Worm (Caenorhabditis elegans) whole organism, L1 larva: ENCODE data around the gene npr-7.

Experiments used
- C04F5.9 ChIP-seq: sonication (generic microtip); optimal IDR thresholded peaks from 2 replicates; lab custom pipeline; 2016; ENCODE audit warnings: missing genetic modification characterization, missing compliant biosample characterization
- F16B12.6 ChIP-seq: fragments of 150-350 bp; optimal IDR thresholded peaks from 2 replicates; lab custom pipeline; 2014; ENCODE audit warnings: missing biosample characterization, missing genetic modification characterization
- Y116A8C.19 ChIP-seq: sonication (generic microtip); optimal IDR thresholded peaks from 2 replicates; lab custom pipeline; 2016; ENCODE audit warnings: missing compliant biosample characterization, missing genetic modification characterization, borderline replicate concordance
- alr-1 ChIP-seq: fragments of 200-800 bp; sonication (Bioruptor generic); optimal IDR thresholded peaks from 2 replicates; lab custom pipeline; 2018; ENCODE audit warnings: borderline replicate concordance, mild to moderate bottlenecking, missing genetic modification characterization, missing compliant biosample characterization
- aly-2 ChIP-seq: fragments of 150-350 bp; optimal IDR thresholded peaks from 2 replicates; lab custom pipeline; 2014; ENCODE audit warnings: missing biosample characterization, missing genetic modification characterization
- blmp-1 ChIP-seq: fragments of 150-350 bp; optimal IDR thresholded peaks from 2 replicates; lab custom pipeline; 2014; ENCODE audit warnings: missing biosample characterization, missing genetic modification characterization
- ceh-90 ChIP-seq: sonication (generic microtip); optimal IDR thresholded peaks from 2 replicates; lab custom pipeline; 2016; ENCODE audit warnings: missing genetic modification characterization, missing compliant biosample characterization
- ces-1 ChIP-seq: fragments of 150-350 bp; optimal IDR thresholded peaks from 2 replicates; lab custom pipeline; 2014; ENCODE audit warnings: missing biosample characterization, missing genetic modification reagents, missing genetic modification characterization
- dsc-1 ChIP-seq: sonication (generic microtip); optimal IDR thresholded peaks from 2 replicates; lab custom pipeline; 2016; ENCODE audit warnings: mild to moderate bottlenecking, missing genetic modification characterization, missing compliant biosample characterization
- efl-1 ChIP-seq, 4 experiments: fragments of 150-350 bp; optimal IDR thresholded peaks in 3 of 4; peaks in 1 of 4; 1 replicate in 1 of 4; 2 replicates in 3 of 4; lab custom pipeline; 2014; ENCODE audit warnings: missing biosample characterization in 2 of 4, missing genetic modification characterization in 2 of 4, missing genetic modification reagents in 2 of 4
- egl-27 ChIP-seq, 2 experiments: fragments of 150-350 bp in 1 of 2; sonication (generic microtip); optimal IDR thresholded peaks; 3 replicates each; lab custom pipeline; 2017 to 2018; ENCODE audit warnings: missing biosample characterization in 2 of 2, missing genetic modification characterization in 2 of 2, missing genetic modification reagents in 2 of 2
- elt-2 ChIP-seq: sonication (generic microtip); optimal IDR thresholded peaks from 2 replicates; lab custom pipeline; 2016; ENCODE audit warnings: missing genetic modification characterization, mild to moderate bottlenecking, inconsistent platforms, missing compliant biosample characterization, missing genetic modification reagents
- ets-5 ChIP-seq: fragments of 200-800 bp; sonication (Bioruptor generic); IDR thresholded peaks from 2 replicates; pipeline ENCODE4 v1.3.6; 2022; ENCODE audit warnings: missing genetic modification characterization, missing compliant biosample characterization
- fkh-10 ChIP-seq: sonication (generic microtip); optimal IDR thresholded peaks from 2 replicates; lab custom pipeline; 2017; ENCODE audit warnings: missing biosample characterization, missing genetic modification reagents, missing genetic modification characterization
- fkh-4 ChIP-seq: sonication (generic microtip); optimal IDR thresholded peaks from 2 replicates; lab custom pipeline; 2016; ENCODE audit warnings: missing compliant biosample characterization, missing genetic modification characterization, borderline replicate concordance
- fkh-8 ChIP-seq: sonication (generic microtip); optimal IDR thresholded peaks from 2 replicates; lab custom pipeline; 2016; ENCODE audit warnings: mild to moderate bottlenecking, missing genetic modification characterization, missing compliant biosample characterization
- grh-1 ChIP-seq: fragments of 200-800 bp; sonication (Bioruptor generic); IDR thresholded peaks from 2 replicates; pipeline ENCODE4 v1.3.6; 2022; ENCODE audit warnings: missing genetic modification reagents, missing genetic modification characterization, missing compliant biosample characterization
- hlh-17 ChIP-seq: fragments of 200-800 bp; sonication (Bioruptor generic); optimal IDR thresholded peaks from 2 replicates; lab custom pipeline; 2018; ENCODE audit warnings: missing genetic modification characterization, mild to moderate bottlenecking, missing compliant biosample characterization, moderate library complexity, borderline replicate concordance
- hlh-4 ChIP-seq: sonication (generic microtip); optimal IDR thresholded peaks from 2 replicates; lab custom pipeline; 2016; ENCODE audit warnings: mild to moderate bottlenecking, missing genetic modification characterization, missing compliant biosample characterization
- isw-1 ChIP-seq: fragments of 200-800 bp; sonication (Bioruptor generic); IDR thresholded peaks from 2 replicates; pipeline ENCODE4 v1.3.6; 2022; ENCODE audit warnings: missing genetic modification characterization, missing compliant biosample characterization
- jun-1 ChIP-seq: fragments of 150-350 bp; optimal IDR thresholded peaks from 2 replicates; lab custom pipeline; 2014; ENCODE audit warnings: missing biosample characterization, missing genetic modification reagents, missing genetic modification characterization
- lin-13 ChIP-seq: fragments of 150-350 bp; optimal IDR thresholded peaks from 2 replicates; lab custom pipeline; 2014; ENCODE audit warnings: missing biosample characterization, missing genetic modification reagents, missing genetic modification characterization
- lin-14 ChIP-seq: fragments of 200-800 bp; sonication (Bioruptor generic); optimal IDR thresholded peaks from 2 replicates; lab custom pipeline; 2018; ENCODE audit warnings: mild to moderate bottlenecking, missing genetic modification characterization, moderate library complexity, missing compliant biosample characterization
- lin-35 ChIP-seq, 2 experiments: fragments of 150-350 bp; optimal IDR thresholded peaks; 2 replicates each; lab custom pipeline; 2014; ENCODE audit warnings: missing biosample characterization in 2 of 2, missing genetic modification characterization in 2 of 2, missing genetic modification reagents in 2 of 2
- lir-3 ChIP-seq: sonication (generic microtip); optimal IDR thresholded peaks from 2 replicates; lab custom pipeline; 2016; ENCODE audit warnings: mild to moderate bottlenecking, missing genetic modification characterization, moderate library complexity, missing compliant biosample characterization; ENCODE audit not compliant: poor library complexity
- mab-9 ChIP-seq: fragments of 200-800 bp; sonication (Bioruptor generic); IDR thresholded peaks from 2 replicates; pipeline ENCODE4 v1.3.6; 2022; ENCODE audit warnings: missing genetic modification reagents, missing genetic modification characterization, missing compliant biosample characterization
- mdl-1 ChIP-seq, 2 experiments: fragments of 150-350 bp; optimal IDR thresholded peaks; 2 replicates each; lab custom pipeline; 2014 to 2017; ENCODE audit warnings: missing biosample characterization in 2 of 2, missing genetic modification characterization in 2 of 2, inconsistent platforms in 1 of 2
- mef-2 ChIP-seq: fragments of 150-350 bp; optimal IDR thresholded peaks from 2 replicates; lab custom pipeline; 2014; ENCODE audit warnings: missing biosample characterization, missing genetic modification characterization
- nhr-11 ChIP-seq: fragments of 150-350 bp; optimal IDR thresholded peaks from 2 replicates; lab custom pipeline; 2014; ENCODE audit warnings: missing biosample characterization, missing genetic modification characterization
- nhr-12 ChIP-seq: sonication (generic microtip); optimal IDR thresholded peaks from 2 replicates; lab custom pipeline; 2017; ENCODE audit warnings: missing biosample characterization, missing genetic modification characterization
- nhr-19 ChIP-seq: fragments of 200-800 bp; sonication (Bioruptor generic); conservative IDR thresholded peaks from 2 replicates; pipeline ENCODE4 v1.3.6; 2022; ENCODE audit warnings: missing genetic modification characterization, missing compliant biosample characterization
- nhr-20 ChIP-seq: sonication (generic microtip); optimal IDR thresholded peaks from 2 replicates; lab custom pipeline; 2016; ENCODE audit warnings: mild to moderate bottlenecking, missing genetic modification characterization, missing compliant biosample characterization
- nhr-71 ChIP-seq: sonication (generic microtip); optimal IDR thresholded peaks from 2 replicates; lab custom pipeline; 2016; ENCODE audit warnings: mild to moderate bottlenecking, missing genetic modification characterization, moderate library complexity, missing compliant biosample characterization
- nhr-84 ChIP-seq: sonication (generic microtip); optimal IDR thresholded peaks from 2 replicates; lab custom pipeline; 2017; ENCODE audit warnings: missing biosample characterization, missing genetic modification characterization
- nhr-85 ChIP-seq: sonication (generic microtip); peaks from one replicate; lab custom pipeline; 2016; ENCODE audit warnings: missing genetic modification characterization, inconsistent platforms, missing compliant biosample characterization
- nhr-90 ChIP-seq: sonication (generic microtip); optimal IDR thresholded peaks from 2 replicates; lab custom pipeline; 2016; ENCODE audit warnings: mild to moderate bottlenecking, missing genetic modification characterization, missing compliant biosample characterization; ENCODE audit not compliant: poor library complexity
- pag-3 ChIP-seq: sonication (generic microtip); optimal IDR thresholded peaks from 2 replicates; lab custom pipeline; 2017; ENCODE audit warnings: missing genetic modification characterization, mild to moderate bottlenecking, missing compliant biosample characterization, antibody characterized with exemption, borderline replicate concordance; ENCODE audit not compliant: insufficient read depth
- pax-3 ChIP-seq: fragments of 200-800 bp; sonication (Bioruptor generic); optimal IDR thresholded peaks from 2 replicates; lab custom pipeline; 2018; ENCODE audit warnings: mild to moderate bottlenecking, missing genetic modification characterization, moderate library complexity, missing compliant biosample characterization
- rnt-1 ChIP-seq: sonication (generic microtip); optimal IDR thresholded peaks from 2 replicates; lab custom pipeline; 2016; ENCODE audit warnings: mild to moderate bottlenecking, missing genetic modification characterization, moderate library complexity, missing compliant biosample characterization
- snpc-4 ChIP-seq: fragments of 150-350 bp; optimal IDR thresholded peaks from 2 replicates; lab custom pipeline; 2014; ENCODE audit warnings: missing biosample characterization, missing genetic modification characterization
- snu-23 ChIP-seq: sonication (generic microtip); optimal IDR thresholded peaks from 2 replicates; lab custom pipeline; 2016; ENCODE audit warnings: missing genetic modification characterization, missing compliant biosample characterization
- sptf-1 ChIP-seq: fragments of 150-350 bp; optimal IDR thresholded peaks from 2 replicates; lab custom pipeline; 2014; ENCODE audit warnings: missing biosample characterization, missing genetic modification characterization
- tlp-1 ChIP-seq: fragments of 150-350 bp; optimal IDR thresholded peaks from 2 replicates; lab custom pipeline; 2014; ENCODE audit warnings: missing biosample characterization, missing genetic modification characterization
- unc-130 ChIP-seq: fragments of 150-350 bp; optimal IDR thresholded peaks from 2 replicates; lab custom pipeline; 2017; ENCODE audit warnings: missing biosample characterization, missing genetic modification characterization, inconsistent platforms
- unc-62 ChIP-seq: fragments of 150-350 bp; optimal IDR thresholded peaks from 2 replicates; lab custom pipeline; 2014; ENCODE audit warnings: missing biosample characterization, missing genetic modification reagents, missing genetic modification characterization
- unc-86 ChIP-seq: sonication (generic microtip); optimal IDR thresholded peaks from 2 replicates; lab custom pipeline; 2016; ENCODE audit warnings: missing genetic modification characterization, missing compliant biosample characterization
- vab-15 ChIP-seq: sonication (generic microtip); optimal IDR thresholded peaks from 2 replicates; lab custom pipeline; 2017; ENCODE audit warnings: missing genotype, mild to moderate bottlenecking, missing genetic modification characterization, missing compliant biosample characterization
- zag-1 ChIP-seq: fragments of 150-350 bp; optimal IDR thresholded peaks from 2 replicates; lab custom pipeline; 2014; ENCODE audit warnings: missing biosample characterization, missing genetic modification characterization
- zip-4 ChIP-seq: fragments of 200-800 bp; sonication (Bioruptor generic); optimal IDR thresholded peaks from 2 replicates; lab custom pipeline; 2018; ENCODE audit warnings: mild to moderate bottlenecking, missing genetic modification characterization, moderate library complexity, missing compliant biosample characterization
- ztf-11 ChIP-seq, 2 experiments: sonication (generic microtip); optimal IDR thresholded peaks; 2 replicates each; lab custom pipeline; 2016 to 2017; ENCODE audit warnings: missing genetic modification characterization in 2 of 2, missing biosample characterization in 1 of 2, missing compliant biosample characterization in 1 of 2
- ztf-4 ChIP-seq: fragments of 150-350 bp; optimal IDR thresholded peaks from 2 replicates; lab custom pipeline; 2014; ENCODE audit warnings: missing biosample characterization, missing genetic modification characterization

npr-7 gene

ce11 chrX:9347380-9347979, 28.5 kb upstream of the npr-7 start, which contains the start of gene oga-1:
TSS of gene oga-1 (minus strand) at chrX:9347430.
- no peak for TF ChIP-seq mab-9
- peak; percentile 32 for TF ChIP-seq blmp-1 (tag; lab: Kevin White, UChicago)
- no peak for TF ChIP-seq Y116A8C.19
- peak; percentile 84 for TF ChIP-seq fkh-8
- TF ChIP-seq egl-27 (tag; optimal IDR thresholded peaks at IDR 0.05; lab: Kevin White, UChicago): no peak
- peak; percentile 26 for TF ChIP-seq F16B12.6
- TF ChIP-seq mef-2 (tag; lab: Kevin White, UChicago): no peak
- no peak for TF ChIP-seq zag-1 (tag; lab: Kevin White, UChicago)
- peak; percentile 60 for TF ChIP-seq lin-13
- TF ChIP-seq nhr-84: no peak
- peak; percentile 71 for TF ChIP-seq ztf-4
- TF ChIP-seq C04F5.9: no peak
- TF ChIP-seq dsc-1 (tag; lab: Kevin White, UChicago): peak; percentile 39
- TF ChIP-seq unc-130 (tag; lab: Kevin White, UChicago): peak; percentile 45
- TF ChIP-seq nhr-20: peak; percentile 90
- TF ChIP-seq hlh-17 (GFP tag; lab: Kevin White, UChicago): no peak
- no peak for TF ChIP-seq hlh-4
- peak; percentile 91 for TF ChIP-seq nhr-71
- no peak for TF ChIP-seq ceh-90 (tag; lab: Kevin White, UChicago)
- TF ChIP-seq nhr-19 (GFP tag; lab: Robert Waterston, UW): peak; percentile 64
- peak; percentile 27 for TF ChIP-seq isw-1
- TF ChIP-seq tlp-1: no peak
- peak; percentile 49 for TF ChIP-seq snpc-4 (tag; lab: Kevin White, UChicago)
- TF ChIP-seq sptf-1 (tag; lab: Kevin White, UChicago): no peak
- no peak for TF ChIP-seq nhr-12
- peak; percentile 31 for TF ChIP-seq elt-2 (tag; lab: Kevin White, UChicago)
- no peak for TF ChIP-seq fkh-10 (GFP tag; lab: Kevin White, UChicago)
- no peak for TF ChIP-seq alr-1 (tag; lab: Kevin White, UChicago)
- no peak for TF ChIP-seq jun-1 (tag; lab: Kevin White, UChicago)
- no peak for TF ChIP-seq ces-1
- TF ChIP-seq nhr-85 (tag; lab: Kevin White, UChicago): peak; percentile 93
- peak; percentile 78 for TF ChIP-seq rnt-1 (tag; lab: Kevin White, UChicago)
- peak; percentile 22 to 57 for TF ChIP-seq efl-1 (optimal IDR thresholded peaks at IDR 0.05; lab: Kevin White, UChicago)
- TF ChIP-seq efl-1 (GFP tag; optimal IDR thresholded peaks at IDR 0.05 in 1 of 2; lab: Kevin White, UChicago): peak; percentile 38 to 95
- TF ChIP-seq mdl-1 (tag; optimal IDR thresholded peaks at IDR 0.05; lab: Kevin White, UChicago): peak in 1 of 2 experiments; percentile 96
- TF ChIP-seq nhr-11 (tag; lab: Kevin White, UChicago): no peak
- TF ChIP-seq ets-5 (GFP tag; lab: Robert Waterston, UW): no peak
- TF ChIP-seq lin-14 (GFP tag; lab: Kevin White, UChicago): peak; percentile 95
- TF ChIP-seq unc-62 (GFP tag; lab: Kevin White, UChicago): no peak
- peak; percentile 57 to 81 for TF ChIP-seq lin-35 (GFP tag; optimal IDR thresholded peaks at IDR 0.05; lab: Kevin White, UChicago)
- TF ChIP-seq unc-86: peak; percentile 2
- no peak for TF ChIP-seq ztf-11 (tag; optimal IDR thresholded peaks at IDR 0.05; lab: Kevin White, UChicago)
- TF ChIP-seq vab-15 (tag; lab: Kevin White, UChicago): peak; percentile 12
- TF ChIP-seq lir-3 (tag; lab: Kevin White, UChicago): peak; percentile 71
- TF ChIP-seq pag-3 (tag; lab: Kevin White, UChicago): no peak
- no peak for TF ChIP-seq grh-1 (GFP tag; lab: Robert Waterston, UW)
- peak; percentile 69 for TF ChIP-seq nhr-90 (tag; lab: Kevin White, UChicago)
- peak; percentile 19 for TF ChIP-seq pax-3 (tag; lab: Kevin White, UChicago)
- no peak for TF ChIP-seq aly-2 (tag; lab: Kevin White, UChicago)
- TF ChIP-seq fkh-4 (tag; lab: Kevin White, UChicago): no peak
- TF ChIP-seq snu-23: peak; percentile 93
- no peak for TF ChIP-seq zip-4 (GFP tag; lab: Kevin White, UChicago)
